Worm (Caenorhabditis elegans): Measurements from ENCODE around the gene F28H7.2.

The F28H7.2 gene

ce11 chrV:10745034-10745433 is 2.7 kb upstream of the F28H7.2 start, which contains the start of gene srj-21:
Gene srj-21 (plus strand): TSS chrV:10745334.
- TF ChIP-seq lsy-2 (tag; optimal IDR thresholded peaks at IDR 0.05) = no peak
- TF ChIP-seq unc-62 (GFP tag; optimal IDR thresholded peaks at IDR 0.05) = no peak

ce11 chrV:10750630-10751029 is 2.9 kb downstream of the F28H7.2 start, which contains the start of gene F28H7.3:
Gene F28H7.3 (minus strand): TSS chrV:10750788.
- TF ChIP-seq ceh-39 (tag; optimal IDR thresholded peaks at IDR 0.05) (no peak), ces-1 (GFP tag; optimal IDR thresholded peaks at IDR 0.05) (no peak), hlh-1 (tag; optimal IDR thresholded peaks at IDR 0.05) (no peak), unc-62 (GFP tag; optimal IDR thresholded peaks at IDR 0.05) (no peak)

ce11 chrV:10754050-10754449 is 6.3 kb downstream of the F28H7.2 start, which contains the start of gene F28H7.7:
Gene F28H7.7 (minus strand): TSS chrV:10754150.
- TF ChIP-seq ztf-11 (tag; optimal IDR thresholded peaks at IDR 0.05) (no peak), nhr-2 (tag; optimal IDR thresholded peaks at IDR 0.05) (no peak), nhr-12 (tag; optimal IDR thresholded peaks at IDR 0.05) (no peak), drap-1 (GFP tag; optimal IDR thresholded peaks at IDR 0.05) (no peak), sptf-1 (tag; optimal IDR thresholded peaks at IDR 0.05) (no peak), elt-3 (tag; optimal IDR thresholded peaks at IDR 0.05) (no peak), lsy-2 (tag; optimal IDR thresholded peaks at IDR 0.05) (no peak), lin-13 (tag; optimal IDR thresholded peaks at IDR 0.05) (no peak), nhr-76 (tag; optimal IDR thresholded peaks at IDR 0.05) (no peak), zip-8 (tag; optimal IDR thresholded peaks at IDR 0.05) (no peak), M03D4.4 (tag; optimal IDR thresholded peaks at IDR 0.05) (no peak)

ce11 chrV:10756698-10757097 is 9.0 kb downstream of the F28H7.2 start, which contains the start of gene irld-6:
Gene irld-6 (minus strand): TSS chrV:10756798.
- TF ChIP-seq unc-62 (GFP tag; optimal IDR thresholded peaks at IDR 0.05) = no peak
- TF ChIP-seq ceh-39 (tag; optimal IDR thresholded peaks at IDR 0.05) = no peak
- no peak for TF ChIP-seq flh-1 (GFP tag; optimal IDR thresholded peaks at IDR 0.05)
- no peak for TF ChIP-seq lsy-2 (tag; optimal IDR thresholded peaks at IDR 0.05)
- TF ChIP-seq zip-8 (tag; optimal IDR thresholded peaks at IDR 0.05) = no peak
- no peak for TF ChIP-seq bed-3 (GFP tag; optimal IDR thresholded peaks at IDR 0.05)
- TF ChIP-seq mab-5 (tag; optimal IDR thresholded peaks at IDR 0.05) = no peak
- TF ChIP-seq tbx-8 (GFP tag; optimal IDR thresholded peaks at IDR 0.05) = no peak
- no peak for TF ChIP-seq sptf-1 (tag; optimal IDR thresholded peaks at IDR 0.05)
- no peak for TF ChIP-seq hlh-1 (tag; optimal IDR thresholded peaks at IDR 0.05)
- no peak for TF ChIP-seq lin-32 (GFP tag; optimal IDR thresholded peaks at IDR 0.05)
- no peak for TF ChIP-seq ces-1 (GFP tag; optimal IDR thresholded peaks at IDR 0.05)
- TF ChIP-seq lin-13 (tag; optimal IDR thresholded peaks at IDR 0.05) = no peak
- no peak for TF ChIP-seq nhr-2 (tag; optimal IDR thresholded peaks at IDR 0.05)
- TF ChIP-seq drap-1 (GFP tag; optimal IDR thresholded peaks at IDR 0.05) = no peak
- TF ChIP-seq nhr-76 (tag; optimal IDR thresholded peaks at IDR 0.05) = no peak
- no peak for TF ChIP-seq ham-2 (GFP tag; optimal IDR thresholded peaks at IDR 0.05)

ce11 chrV:10757128-10757527 is 9.4 kb downstream of the F28H7.2 start:
- TF ChIP-seq blmp-1 (tag; optimal IDR thresholded peaks at IDR 0.05) = no peak
- TF ChIP-seq lsy-2 (tag; optimal IDR thresholded peaks at IDR 0.05) = no peak

ce11 chrV:10758658-10759057 is 11.0 kb downstream of the F28H7.2 start, which contains the start of gene F28H7.8:
Gene F28H7.8 (plus strand): TSS chrV:10758958.
- TF ChIP-seq ztf-11 (tag; optimal IDR thresholded peaks at IDR 0.05) (no peak), lin-13 (tag; optimal IDR thresholded peaks at IDR 0.05) (no peak), sem-2 (GFP tag; optimal IDR thresholded peaks at IDR 0.05) (no peak), elt-3 (tag; optimal IDR thresholded peaks at IDR 0.05) (no peak), ceh-43 (GFP tag; optimal IDR thresholded peaks at IDR 0.05) (no peak), M03D4.4 (tag; optimal IDR thresholded peaks at IDR 0.05) (no peak), unc-120 (tag; optimal IDR thresholded peaks at IDR 0.05; ENCODE audit: poor library complexity, severe bottlenecking) (no peak), unc-62 (GFP tag; optimal IDR thresholded peaks at IDR 0.05) (no peak), nhr-2 (tag; optimal IDR thresholded peaks at IDR 0.05) (no peak), mep-1 (tag; optimal IDR thresholded peaks at IDR 0.05) (no peak)

- TF ChIP-seq lin-13 (tag; optimal IDR thresholded peaks at IDR 0.05) (no peak), blmp-1 (tag; optimal IDR thresholded peaks at IDR 0.05) (no peak), nhr-237 (tag; optimal IDR thresholded peaks at IDR 0.05) (no peak), mep-1 (tag; optimal IDR thresholded peaks at IDR 0.05) (no peak), ces-1 (GFP tag; optimal IDR thresholded peaks at IDR 0.05) (no peak), nhr-76 (tag; optimal IDR thresholded peaks at IDR 0.05) (no peak), nhr-12 (tag; optimal IDR thresholded peaks at IDR 0.05) (no peak), snpc-4 (tag; optimal IDR thresholded peaks at IDR 0.05) (no peak), drap-1 (GFP tag; optimal IDR thresholded peaks at IDR 0.05) (no peak), flh-1 (GFP tag; optimal IDR thresholded peaks at IDR 0.05) (no peak), nhr-28 (tag; optimal IDR thresholded peaks at IDR 0.05) (no peak), unc-62 (GFP tag; optimal IDR thresholded peaks at IDR 0.05) (no peak), ceh-43 (GFP tag; optimal IDR thresholded peaks at IDR 0.05) (no peak), nhr-2 (tag; optimal IDR thresholded peaks at IDR 0.05) (no peak), M03D4.4 (tag; optimal IDR thresholded peaks at IDR 0.05) (no peak)
Measured at ce11 chrV:10760839-10761238, 13.1 kb downstream of the F28H7.2 start.

Measured in whole organism, mixed stage, embryonic.